Worm (Caenorhabditis elegans) whole organism, young adult: ENCODE data around the gene mif-2.

ENCODE experiments used
- ceh-40 ChIP-seq: fragments of 200-800 bp; sonication (Bioruptor generic); IDR thresholded peaks from 2 replicates; pipeline ENCODE4 v1.3.6; 2022; ENCODE audit warnings: missing genetic modification characterization, missing compliant biosample characterization
- hsf-1 ChIP-seq: fragments of 200-800 bp; sonication (Bioruptor generic); IDR thresholded peaks from 2 replicates; pipeline ENCODE4 v1.3.6; 2022; ENCODE audit warnings: missing genetic modification reagents, missing genetic modification characterization, missing compliant biosample characterization
- lin-26 ChIP-seq: fragments of 200-800 bp; sonication (Bioruptor generic); IDR thresholded peaks from 2 replicates; pipeline ENCODE4 v1.3.6; 2022; ENCODE audit warnings: missing genetic modification reagents, missing genetic modification characterization, missing compliant biosample characterization
- tbx-9 ChIP-seq: sonication (generic microtip); optimal IDR thresholded peaks from 2 replicates; lab custom pipeline; 2016; ENCODE audit warnings: borderline replicate concordance, missing genetic modification characterization, inconsistent platforms, missing compliant biosample characterization
- ztf-18 ChIP-seq: sonication (generic microtip); optimal IDR thresholded peaks from 2 replicates; lab custom pipeline; 2016; ENCODE audit warnings: missing genotype, mild to moderate bottlenecking, missing genetic modification characterization, missing compliant biosample characterization

DNA sequence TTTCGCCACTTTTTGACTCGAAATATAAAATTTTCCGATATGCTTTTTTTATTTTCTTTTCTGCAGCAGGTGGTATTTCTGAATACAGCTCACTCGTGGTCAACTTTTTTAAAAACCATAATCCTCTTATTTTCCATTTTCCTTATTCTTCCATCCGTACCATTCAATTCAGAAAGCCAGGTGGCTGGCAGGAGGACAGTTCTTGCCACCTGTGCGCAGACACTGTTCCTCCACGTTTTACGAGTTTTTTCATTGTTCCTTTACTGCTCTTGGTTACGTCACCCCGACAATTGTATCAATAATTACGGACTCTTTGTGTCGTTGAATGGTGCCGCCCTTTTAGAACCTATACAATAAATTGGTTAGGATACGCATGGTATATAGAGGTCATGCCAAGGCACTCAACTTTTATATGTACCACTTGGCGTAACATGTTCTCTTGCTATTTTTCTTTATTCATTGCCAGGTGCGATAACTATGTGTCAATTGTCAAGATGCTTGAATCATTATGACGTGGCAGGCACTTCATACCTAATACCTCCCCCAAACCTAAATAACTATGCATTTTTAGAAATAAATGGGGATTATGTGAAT is 25.3 kb downstream of the mif-2 start:
- TF ChIP-seq ceh-40 (GFP tag; lab: Robert Waterston, UW) = no peak
- TF ChIP-seq ztf-18 (tag; lab: Kevin White, UChicago) = no peak
- TF ChIP-seq tbx-9 (tag; lab: Kevin White, UChicago) = no peak
- no peak for TF ChIP-seq lin-26
- no peak for TF ChIP-seq hsf-1 (GFP tag; lab: Robert Waterston, UW)
